Worm (Caenorhabditis elegans) whole organism, L3 larva: ENCODE data around the gene C14C6.6.

Experiments
- ZK546.5 ChIP-seq: sonication (generic microtip); optimal IDR thresholded peaks from 2 replicates; lab custom pipeline; 2017; ENCODE audit warnings: missing biosample characterization, missing genetic modification characterization
- aly-2 ChIP-seq: fragments of 150-350 bp; optimal IDR thresholded peaks from 2 replicates; lab custom pipeline; 2014; ENCODE audit warnings: missing biosample characterization, missing genetic modification characterization
- ama-1 ChIP-seq: fragments of 150-350 bp; optimal IDR thresholded peaks from 2 replicates; lab custom pipeline; 2018
- ceh-28 ChIP-seq: fragments of 150-350 bp; optimal IDR thresholded peaks from 2 replicates; lab custom pipeline; 2014; ENCODE audit warnings: missing biosample characterization, missing genetic modification reagents, missing genetic modification characterization
- ceh-82 ChIP-seq: fragments of 150-350 bp; optimal IDR thresholded peaks from 2 replicates; lab custom pipeline; 2014; ENCODE audit warnings: missing biosample characterization, missing genetic modification characterization
- ceh-9 ChIP-seq: sonication (generic microtip); optimal IDR thresholded peaks from 2 replicates; lab custom pipeline; 2018; ENCODE audit warnings: missing biosample characterization, missing genetic modification characterization
- daf-12 ChIP-seq: fragments of 150-350 bp; optimal IDR thresholded peaks from 2 replicates; lab custom pipeline; 2014; ENCODE audit warnings: missing biosample characterization, missing genetic modification reagents, missing genetic modification characterization
- egl-27 ChIP-seq: sonication (generic microtip); optimal IDR thresholded peaks from 4 replicates; lab custom pipeline; 2017; ENCODE audit warnings: missing biosample characterization, missing genetic modification reagents, missing genetic modification characterization
- elt-1 ChIP-seq: fragments of 150-350 bp; optimal IDR thresholded peaks from 2 replicates; lab custom pipeline; 2014; ENCODE audit warnings: missing biosample characterization, missing genetic modification characterization
- elt-2 ChIP-seq: sonication (generic microtip); optimal IDR thresholded peaks from 2 replicates; lab custom pipeline; 2016; ENCODE audit warnings: missing genetic modification reagents, mild to moderate bottlenecking, missing genetic modification characterization, missing compliant biosample characterization
- elt-3 ChIP-seq, 3 experiments: fragments of 150-350 bp in 1 of 3; sonication (generic microtip) in 2 of 3; optimal IDR thresholded peaks; 2 replicates in 2 of 3; 4 replicates in 1 of 3; lab custom pipeline; 2014 to 2017; ENCODE audit warnings: missing biosample characterization in 3 of 3, missing genetic modification characterization in 3 of 3
- eor-1 ChIP-seq, 2 experiments: fragments of 150-350 bp; optimal IDR thresholded peaks; 2 replicates each; lab custom pipeline; 2014 to 2018; ENCODE audit warnings: missing biosample characterization in 2 of 2, missing genetic modification characterization in 2 of 2
- fkh-10 ChIP-seq: sonication (generic microtip); optimal IDR thresholded peaks from 2 replicates; lab custom pipeline; 2017; ENCODE audit warnings: missing biosample characterization, missing genetic modification reagents, missing genetic modification characterization
- fos-1 ChIP-seq: fragments of 150-350 bp; optimal IDR thresholded peaks from 2 replicates; lab custom pipeline; 2014; ENCODE audit warnings: missing biosample characterization, missing genetic modification characterization
- hmg-11 ChIP-seq: sonication (generic microtip); optimal IDR thresholded peaks from 2 replicates; lab custom pipeline; 2016; ENCODE audit warnings: missing genetic modification characterization, missing compliant biosample characterization
- jun-1 ChIP-seq: fragments of 150-350 bp; optimal IDR thresholded peaks from 2 replicates; lab custom pipeline; 2014; ENCODE audit warnings: missing biosample characterization, missing genetic modification reagents, missing genetic modification characterization
- lin-15B ChIP-seq: fragments of 150-350 bp; optimal IDR thresholded peaks from 2 replicates; lab custom pipeline; 2014; ENCODE audit warnings: missing biosample characterization, missing genetic modification characterization
- lin-39 ChIP-seq: fragments of 150-350 bp; optimal IDR thresholded peaks from 2 replicates; lab custom pipeline; 2018; ENCODE audit warnings: missing biosample characterization, missing genetic modification reagents, missing genetic modification characterization
- lsy-12 ChIP-seq: sonication (generic microtip); optimal IDR thresholded peaks from 2 replicates; lab custom pipeline; 2016; ENCODE audit warnings: mild to moderate bottlenecking, missing genetic modification characterization, missing compliant biosample characterization
- mdl-1 ChIP-seq: fragments of 150-350 bp; optimal IDR thresholded peaks from 2 replicates; lab custom pipeline; 2014; ENCODE audit warnings: missing biosample characterization, missing genetic modification characterization
- nfya-1 ChIP-seq: sonication (generic microtip); optimal IDR thresholded peaks from 2 replicates; lab custom pipeline; 2017; ENCODE audit warnings: missing genetic modification characterization, mild to moderate bottlenecking, missing compliant biosample characterization, antibody characterized with exemption, moderate library complexity; ENCODE audit not compliant: insufficient read depth
- nhr-11 ChIP-seq: fragments of 150-350 bp; optimal IDR thresholded peaks from 2 replicates; lab custom pipeline; 2014; ENCODE audit warnings: missing biosample characterization, missing genetic modification characterization
- nhr-12 ChIP-seq: fragments of 150-350 bp; optimal IDR thresholded peaks from 2 replicates; lab custom pipeline; 2014; ENCODE audit warnings: missing biosample characterization, missing genetic modification characterization
- nhr-237 ChIP-seq: fragments of 150-350 bp; optimal IDR thresholded peaks from 2 replicates; lab custom pipeline; 2014; ENCODE audit warnings: missing biosample characterization, missing genetic modification characterization
- nhr-25 ChIP-seq: sonication (generic microtip); optimal IDR thresholded peaks from 2 replicates; lab custom pipeline; 2017; ENCODE audit warnings: missing biosample characterization, missing genetic modification characterization
- nhr-28 ChIP-seq: fragments of 150-350 bp; optimal IDR thresholded peaks from 2 replicates; lab custom pipeline; 2014; ENCODE audit warnings: missing biosample characterization, missing genetic modification characterization
- nhr-67 ChIP-seq: fragments of 150-350 bp; optimal IDR thresholded peaks from 2 replicates; lab custom pipeline; 2014; ENCODE audit warnings: missing biosample characterization, missing genetic modification characterization
- nhr-76 ChIP-seq: fragments of 150-350 bp; sonication (generic microtip); optimal IDR thresholded peaks from 5 replicates; lab custom pipeline; 2014; ENCODE audit warnings: missing biosample characterization, missing genetic modification characterization
- nhr-77 ChIP-seq: fragments of 150-350 bp; optimal IDR thresholded peaks from 2 replicates; lab custom pipeline; 2014; ENCODE audit warnings: missing biosample characterization, missing genetic modification characterization
- pha-4 ChIP-seq: fragments of 150-350 bp; optimal IDR thresholded peaks from 2 replicates; lab custom pipeline; 2014; ENCODE audit warnings: missing biosample characterization, missing genetic modification reagents, missing genetic modification characterization
- skn-1 ChIP-seq: fragments of 150-350 bp; optimal IDR thresholded peaks from 2 replicates; lab custom pipeline; 2014; ENCODE audit warnings: missing biosample characterization, missing genetic modification characterization
- tbx-2 ChIP-seq: sonication (generic microtip); optimal IDR thresholded peaks from 2 replicates; lab custom pipeline; 2016; ENCODE audit warnings: mild to moderate bottlenecking, missing genetic modification characterization, missing compliant biosample characterization
- unc-39 ChIP-seq: sonication (generic microtip); optimal IDR thresholded peaks from 4 replicates; lab custom pipeline; 2017; ENCODE audit warnings: missing biosample characterization, missing genetic modification characterization
- zag-1 ChIP-seq: fragments of 150-350 bp; optimal IDR thresholded peaks from 2 replicates; lab custom pipeline; 2014; ENCODE audit warnings: missing biosample characterization, missing genetic modification characterization
- ztf-11 ChIP-seq: fragments of 150-350 bp; optimal IDR thresholded peaks from 2 replicates; lab custom pipeline; 2014; ENCODE audit warnings: missing biosample characterization, missing genetic modification characterization
- ztf-4 ChIP-seq: fragments of 150-350 bp; optimal IDR thresholded peaks from 2 replicates; lab custom pipeline; 2014; ENCODE audit warnings: missing biosample characterization, missing genetic modification characterization

The C14C6.6 gene

DNA sequence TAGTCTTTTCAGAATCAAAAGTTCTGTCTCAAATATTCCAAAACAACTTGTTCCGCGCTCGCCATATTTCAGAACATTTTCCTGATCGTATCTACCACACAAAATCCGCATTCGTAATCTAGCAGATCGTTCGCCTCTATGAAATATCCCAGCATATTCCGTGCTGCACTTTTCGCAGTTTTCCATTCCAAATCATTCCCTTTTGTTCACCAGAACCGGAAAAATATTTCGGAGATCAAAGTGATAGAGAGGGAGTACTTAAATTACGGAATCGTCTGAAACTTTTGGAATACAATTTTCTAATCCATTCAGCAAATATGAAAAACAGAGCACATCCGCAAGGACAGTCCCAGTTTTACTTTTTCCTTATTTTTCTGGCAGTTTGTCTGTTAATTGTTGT, 39.9 kb upstream of the C14C6.6 start, which contains the start of gene K06H6.1:
Gene K06H6.1 (plus strand): TSS at position 301 of the 400 bp plus-strand sequence.
- no peak for TF ChIP-seq ztf-4
- TF ChIP-seq, all 47 proteins: peak for 0

DNA sequence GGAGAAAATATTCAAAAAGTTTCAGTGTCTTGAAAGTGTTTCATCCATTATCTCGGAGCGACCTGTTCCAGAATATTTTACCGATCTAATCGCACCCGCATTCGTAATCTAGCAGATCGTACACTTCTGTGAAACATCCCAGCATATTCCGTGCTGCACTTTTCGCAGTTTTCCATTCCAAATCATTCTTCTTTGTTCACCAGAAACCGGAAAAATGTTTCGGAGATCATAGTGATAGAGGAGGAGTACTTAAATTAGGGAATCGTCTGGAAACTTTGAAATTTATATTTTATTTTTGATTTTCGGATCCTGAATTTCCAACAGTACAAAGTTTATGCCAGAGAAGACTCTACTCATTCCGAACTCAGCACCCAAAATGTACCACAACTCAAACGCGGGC, 37.6 kb upstream of the C14C6.6 start, which contains the start of gene K06H6.2:
Gene K06H6.2 (plus strand): TSS at position 301 of the 400 bp plus-strand sequence.
- TF ChIP-seq ztf-11 (tag; lab: Kevin White, UChicago) (no peak), aly-2 (tag; lab: Kevin White, UChicago) (no peak)

DNA sequence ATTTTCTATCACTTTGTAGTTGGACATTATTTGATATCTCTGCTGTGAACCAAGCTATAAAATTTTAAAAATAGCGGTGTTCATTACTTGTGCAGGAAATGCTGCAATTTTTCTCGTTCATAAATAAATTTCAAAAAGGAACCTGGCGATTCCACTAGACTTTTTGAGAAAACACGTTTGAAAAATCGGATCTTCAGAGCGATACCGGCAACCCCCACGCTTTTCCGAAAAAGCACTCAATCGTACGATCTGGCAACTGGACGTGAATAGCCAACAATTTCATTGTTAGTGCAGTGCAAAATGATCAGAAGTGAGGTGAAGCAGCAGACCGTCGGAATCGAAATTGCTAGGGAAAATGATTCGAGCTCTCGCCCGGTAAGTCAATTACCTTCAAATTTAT, 33.7 kb upstream of the C14C6.6 start, which contains the start of gene nstp-7:
Gene nstp-7 (plus strand): TSS at position 301 of the 400 bp plus-strand sequence.
- TF ChIP-seq fkh-10 (GFP tag; lab: Kevin White, UChicago) (no peak), nfya-1 (tag; lab: Kevin White, UChicago) (no peak), ceh-82 (tag; lab: Kevin White, UChicago) (no peak), lin-39 (tag; lab: Kevin White, UChicago) (no peak), nhr-12 (tag; lab: Kevin White, UChicago) (no peak), ceh-28 (tag; lab: Kevin White, UChicago) (no peak), nhr-77 (tag; lab: Kevin White, UChicago) (no peak), skn-1 (tag; lab: Kevin White, UChicago) (no peak), zag-1 (no peak), mdl-1 (no peak), daf-12 (no peak), nhr-67 (tag; lab: Kevin White, UChicago) (no peak), pha-4 (tag; lab: Kevin White, UChicago) (no peak), egl-27 (tag; lab: Kevin White, UChicago) (no peak), elt-1 (tag; lab: Kevin White, UChicago) (no peak), nhr-76 (no peak), tbx-2 (tag; lab: Kevin White, UChicago) (no peak)

ce11 chrV:578977-579376, 31.1 kb upstream of the C14C6.6 start, which contains the start of gene K06H6.4:
Gene K06H6.4 (plus strand): TSS chrV:579277.
- no peak for TF ChIP-seq elt-3 (tag; optimal IDR thresholded peaks at IDR 0.05; lab: Kevin White, UChicago)
- TF ChIP-seq ZK546.5 (tag; lab: Kevin White, UChicago): no peak
- no peak for TF ChIP-seq ztf-11 (tag; lab: Kevin White, UChicago)
- TF ChIP-seq elt-2 (tag; lab: Kevin White, UChicago): no peak
- TF ChIP-seq nhr-76: no peak
- TF ChIP-seq zag-1: no peak
- TF ChIP-seq lin-15B (tag; lab: Kevin White, UChicago): no peak

DNA sequence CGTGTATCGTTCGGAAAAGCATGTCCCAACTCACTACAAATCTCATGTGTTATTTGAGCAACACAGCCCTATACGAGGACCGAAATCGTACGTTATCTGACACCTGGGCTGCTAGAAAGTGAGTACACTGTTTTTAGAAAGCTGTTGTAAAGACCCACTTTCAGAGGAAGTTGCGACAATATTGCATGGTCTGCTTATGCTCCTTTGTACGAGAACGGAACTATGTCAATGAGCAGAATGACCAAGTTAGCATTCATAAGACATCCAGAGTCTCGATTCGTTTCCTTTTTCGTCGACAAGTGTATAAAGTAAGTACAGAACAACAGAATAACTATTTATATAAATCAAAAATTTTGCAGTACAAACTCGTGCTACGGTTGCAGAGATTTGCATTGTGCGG, 29.0 kb upstream of the C14C6.6 start:
- no peak for TF ChIP-seq lin-39 (tag; lab: Kevin White, UChicago)
- TF ChIP-seq eor-1 (tag; optimal IDR thresholded peaks at IDR 0.05; lab: Kevin White, UChicago): no peak
- TF ChIP-seq pha-4 (tag; lab: Kevin White, UChicago): no peak
- no peak for TF ChIP-seq ztf-4
- TF ChIP-seq nhr-25: no peak
- no peak for TF ChIP-seq fos-1 (tag; lab: Kevin White, UChicago)
- no peak for TF ChIP-seq elt-3 (tag; optimal IDR thresholded peaks at IDR 0.05; lab: Kevin White, UChicago)

DNA sequence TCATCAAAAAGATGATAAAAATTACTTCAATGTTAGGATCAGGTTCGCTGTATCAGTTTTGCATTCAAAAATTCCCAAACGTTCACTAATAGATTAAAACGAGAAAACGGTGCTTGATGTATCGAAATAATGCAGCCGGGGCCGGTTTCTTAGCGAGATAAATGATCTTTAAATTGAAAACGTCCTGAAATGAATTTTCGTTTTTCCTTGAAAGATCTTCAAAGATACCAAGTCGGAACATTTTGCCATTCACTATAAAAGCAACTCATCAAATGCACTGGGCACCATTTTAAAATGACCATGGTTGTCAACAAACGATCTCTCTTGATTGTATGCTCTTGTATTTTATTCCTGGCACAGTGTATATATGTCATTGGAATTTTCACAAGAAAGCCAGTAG, 28.2 kb upstream of the C14C6.6 start, which contains the start of gene K06H6.5:
Gene K06H6.5 (plus strand): TSS at position 301 of the 400 bp plus-strand sequence.
- TF ChIP-seq nhr-28 (tag; lab: Kevin White, UChicago) (no peak), ceh-9 (no peak), aly-2 (tag; lab: Kevin White, UChicago) (no peak), unc-39 (tag; lab: Kevin White, UChicago) (no peak)

ce11 chrV:574639-575038, 26.8 kb upstream of the C14C6.6 start, which contains the start of gene C14C6.13:
Gene C14C6.13 (minus strand): TSS chrV:574739.
- TF ChIP-seq nhr-77 (tag; lab: Kevin White, UChicago) (no peak), nhr-237 (no peak), ZK546.5 (tag; lab: Kevin White, UChicago) (no peak), zag-1 (no peak), elt-3 (tag; optimal IDR thresholded peaks at IDR 0.05; lab: Kevin White, UChicago) (no peak), ceh-28 (tag; lab: Kevin White, UChicago) (no peak), fkh-10 (GFP tag; lab: Kevin White, UChicago) (no peak), lsy-12 (tag; lab: Kevin White, UChicago) (no peak), nhr-25 (no peak), nhr-76 (no peak), nhr-11 (tag; lab: Kevin White, UChicago) (no peak), ama-1 (lab: Kevin White, UChicago) (no peak), jun-1 (tag; lab: Kevin White, UChicago) (no peak), pha-4 (tag; lab: Kevin White, UChicago) (no peak), lin-39 (tag; lab: Kevin White, UChicago) (no peak), hmg-11 (tag; lab: Kevin White, UChicago) (no peak), elt-2 (tag; lab: Kevin White, UChicago) (no peak), nfya-1 (tag; lab: Kevin White, UChicago) (no peak)
